Worm (Caenorhabditis elegans) whole organism, L3 larva: ENCODE results near the gene vha-14.

Source experiments
- R02D3.7 ChIP-seq: fragments of 150-350 bp; optimal IDR thresholded peaks from 2 replicates; lab custom pipeline; 2014; ENCODE audit warnings: missing biosample characterization, missing genetic modification characterization
- aly-2 ChIP-seq: fragments of 150-350 bp; optimal IDR thresholded peaks from 2 replicates; lab custom pipeline; 2014; ENCODE audit warnings: missing biosample characterization, missing genetic modification characterization
- ama-1 ChIP-seq: fragments of 150-350 bp; optimal IDR thresholded peaks from 2 replicates; lab custom pipeline; 2018
- ceh-16 ChIP-seq: sonication (generic microtip); optimal IDR thresholded peaks from 2 replicates; lab custom pipeline; 2017; ENCODE audit warnings: missing biosample characterization, missing genetic modification characterization
- ceh-28 ChIP-seq: fragments of 150-350 bp; optimal IDR thresholded peaks from 2 replicates; lab custom pipeline; 2014; ENCODE audit warnings: missing biosample characterization, missing genetic modification reagents, missing genetic modification characterization
- ceh-82 ChIP-seq: fragments of 150-350 bp; optimal IDR thresholded peaks from 2 replicates; lab custom pipeline; 2014; ENCODE audit warnings: missing biosample characterization, missing genetic modification characterization
- daf-12 ChIP-seq: fragments of 150-350 bp; optimal IDR thresholded peaks from 2 replicates; lab custom pipeline; 2014; ENCODE audit warnings: missing biosample characterization, missing genetic modification reagents, missing genetic modification characterization
- egl-27 ChIP-seq: sonication (generic microtip); optimal IDR thresholded peaks from 4 replicates; lab custom pipeline; 2017; ENCODE audit warnings: missing biosample characterization, missing genetic modification reagents, missing genetic modification characterization
- elt-1 ChIP-seq: fragments of 150-350 bp; optimal IDR thresholded peaks from 2 replicates; lab custom pipeline; 2014; ENCODE audit warnings: missing biosample characterization, missing genetic modification characterization
- elt-3 ChIP-seq, 3 experiments: fragments of 150-350 bp in 1 of 3; sonication (generic microtip) in 2 of 3; optimal IDR thresholded peaks; 2 replicates in 2 of 3; 4 replicates in 1 of 3; lab custom pipeline; 2014 to 2017; ENCODE audit warnings: missing biosample characterization in 3 of 3, missing genetic modification characterization in 3 of 3
- eor-1 ChIP-seq, 2 experiments: fragments of 150-350 bp; optimal IDR thresholded peaks; 2 replicates each; lab custom pipeline; 2014 to 2018; ENCODE audit warnings: missing biosample characterization in 2 of 2, missing genetic modification characterization in 2 of 2
- fos-1 ChIP-seq: fragments of 150-350 bp; optimal IDR thresholded peaks from 2 replicates; lab custom pipeline; 2014; ENCODE audit warnings: missing biosample characterization, missing genetic modification characterization
- hmg-11 ChIP-seq: sonication (generic microtip); optimal IDR thresholded peaks from 2 replicates; lab custom pipeline; 2016; ENCODE audit warnings: missing genetic modification characterization, missing compliant biosample characterization
- lin-15B ChIP-seq: fragments of 150-350 bp; optimal IDR thresholded peaks from 2 replicates; lab custom pipeline; 2014; ENCODE audit warnings: missing biosample characterization, missing genetic modification characterization
- lin-39 ChIP-seq: fragments of 150-350 bp; optimal IDR thresholded peaks from 2 replicates; lab custom pipeline; 2018; ENCODE audit warnings: missing biosample characterization, missing genetic modification reagents, missing genetic modification characterization
- lsy-12 ChIP-seq: sonication (generic microtip); optimal IDR thresholded peaks from 2 replicates; lab custom pipeline; 2016; ENCODE audit warnings: mild to moderate bottlenecking, missing genetic modification characterization, missing compliant biosample characterization
- nfya-1 ChIP-seq: sonication (generic microtip); optimal IDR thresholded peaks from 2 replicates; lab custom pipeline; 2017; ENCODE audit warnings: missing genetic modification characterization, mild to moderate bottlenecking, missing compliant biosample characterization, antibody characterized with exemption, moderate library complexity; ENCODE audit not compliant: insufficient read depth
- nhr-11 ChIP-seq: fragments of 150-350 bp; optimal IDR thresholded peaks from 2 replicates; lab custom pipeline; 2014; ENCODE audit warnings: missing biosample characterization, missing genetic modification characterization
- nhr-23 ChIP-seq: fragments of 150-350 bp; optimal IDR thresholded peaks from 2 replicates; lab custom pipeline; 2014; ENCODE audit warnings: missing biosample characterization, missing genetic modification reagents, missing genetic modification characterization
- nhr-237 ChIP-seq: fragments of 150-350 bp; optimal IDR thresholded peaks from 2 replicates; lab custom pipeline; 2014; ENCODE audit warnings: missing biosample characterization, missing genetic modification characterization
- nhr-25 ChIP-seq: sonication (generic microtip); optimal IDR thresholded peaks from 2 replicates; lab custom pipeline; 2017; ENCODE audit warnings: missing biosample characterization, missing genetic modification characterization
- nhr-28 ChIP-seq: fragments of 150-350 bp; optimal IDR thresholded peaks from 2 replicates; lab custom pipeline; 2014; ENCODE audit warnings: missing biosample characterization, missing genetic modification characterization
- nhr-67 ChIP-seq: fragments of 150-350 bp; optimal IDR thresholded peaks from 2 replicates; lab custom pipeline; 2014; ENCODE audit warnings: missing biosample characterization, missing genetic modification characterization
- nhr-77 ChIP-seq: fragments of 150-350 bp; optimal IDR thresholded peaks from 2 replicates; lab custom pipeline; 2014; ENCODE audit warnings: missing biosample characterization, missing genetic modification characterization
- pha-4 ChIP-seq: fragments of 150-350 bp; optimal IDR thresholded peaks from 2 replicates; lab custom pipeline; 2014; ENCODE audit warnings: missing biosample characterization, missing genetic modification reagents, missing genetic modification characterization
- pqm-1 ChIP-seq: fragments of 150-350 bp; optimal IDR thresholded peaks from 2 replicates; lab custom pipeline; 2017; ENCODE audit warnings: missing biosample characterization, missing genetic modification characterization, inconsistent platforms
- sea-2 ChIP-seq: fragments of 150-350 bp; sonication (generic microtip); optimal IDR thresholded peaks from 4 replicates; lab custom pipeline; 2014; ENCODE audit warnings: missing biosample characterization, missing genetic modification reagents, missing genetic modification characterization
- skn-1 ChIP-seq: fragments of 150-350 bp; optimal IDR thresholded peaks from 2 replicates; lab custom pipeline; 2014; ENCODE audit warnings: missing biosample characterization, missing genetic modification characterization
- snpc-4 ChIP-seq: fragments of 150-350 bp; optimal IDR thresholded peaks from 2 replicates; lab custom pipeline; 2014; ENCODE audit warnings: missing biosample characterization, missing genetic modification characterization
- tbx-2 ChIP-seq: sonication (generic microtip); optimal IDR thresholded peaks from 2 replicates; lab custom pipeline; 2016; ENCODE audit warnings: mild to moderate bottlenecking, missing genetic modification characterization, missing compliant biosample characterization
- unc-39 ChIP-seq: sonication (generic microtip); optimal IDR thresholded peaks from 4 replicates; lab custom pipeline; 2017; ENCODE audit warnings: missing biosample characterization, missing genetic modification characterization
- ztf-11 ChIP-seq: fragments of 150-350 bp; optimal IDR thresholded peaks from 2 replicates; lab custom pipeline; 2014; ENCODE audit warnings: missing biosample characterization, missing genetic modification characterization
- ztf-4 ChIP-seq: fragments of 150-350 bp; optimal IDR thresholded peaks from 2 replicates; lab custom pipeline; 2014; ENCODE audit warnings: missing biosample characterization, missing genetic modification characterization

The vha-14 gene

DNA sequence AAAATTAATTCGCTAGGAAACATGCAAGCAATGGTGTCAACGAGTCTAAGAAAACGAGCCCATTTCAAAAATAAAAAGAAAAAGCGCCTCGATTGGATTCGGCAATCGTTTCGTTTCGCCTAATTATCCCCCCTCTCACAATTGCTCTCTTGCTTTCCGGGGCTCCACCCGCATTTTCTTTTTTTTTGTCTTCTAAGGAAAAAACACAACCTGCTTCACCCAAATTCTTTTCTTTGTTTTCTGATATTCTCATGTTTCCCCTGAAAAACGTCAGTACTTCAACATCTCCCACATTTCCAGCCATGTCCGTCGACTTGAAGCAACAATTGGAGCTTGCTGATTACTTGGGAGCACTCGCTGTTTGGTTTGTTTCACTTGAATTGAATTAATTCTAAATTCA is 19.5 kb upstream of the vha-14 start, which contains the start of gene nlp-36:
TSS of gene nlp-36 (plus strand) at position 301 of the 400 bp plus-strand sequence.
- TF ChIP-seq aly-2 (tag; lab: Kevin White, UChicago): no peak
- TF ChIP-seq ztf-11 (tag; lab: Kevin White, UChicago): no peak
- TF ChIP-seq snpc-4 (tag; lab: Kevin White, UChicago): no peak
- no peak for TF ChIP-seq lsy-12 (tag; lab: Kevin White, UChicago)
- TF ChIP-seq lin-15B: no peak
- no peak for TF ChIP-seq nhr-25 (tag; lab: Kevin White, UChicago)
- no peak for TF ChIP-seq ama-1 (lab: Kevin White, UChicago)
- TF ChIP-seq tbx-2 (tag; lab: Kevin White, UChicago): no peak
- TF ChIP-seq ceh-16 (tag; lab: Kevin White, UChicago): no peak
- no peak for TF ChIP-seq fos-1 (tag; lab: Kevin White, UChicago)
- TF ChIP-seq nhr-237 (tag; lab: Kevin White, UChicago): no peak

DNA sequence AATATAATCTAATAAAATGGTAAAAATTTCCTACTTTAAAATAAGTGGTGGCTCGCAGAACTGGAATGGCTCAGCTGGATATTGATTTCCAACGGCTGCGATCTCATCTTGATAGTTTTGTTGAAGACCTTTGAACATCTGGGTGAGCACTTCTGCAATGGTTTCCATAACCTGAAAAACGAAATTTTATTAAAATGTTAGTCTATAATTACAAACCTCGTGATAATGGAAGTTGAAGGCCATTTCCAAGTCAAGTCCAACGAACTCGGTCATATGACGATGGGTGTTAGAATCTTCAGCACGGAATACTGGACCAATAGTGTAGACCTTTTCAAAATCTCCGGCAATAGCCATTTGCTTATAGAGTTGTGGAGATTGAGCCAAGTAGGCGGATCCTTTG is 18.1 kb upstream of the vha-14 start:
- no peak for TF ChIP-seq nfya-1 (tag; lab: Kevin White, UChicago)
- no peak for TF ChIP-seq nhr-77 (tag; lab: Kevin White, UChicago)
- TF ChIP-seq nhr-67 (tag; lab: Kevin White, UChicago): no peak
- no peak for TF ChIP-seq ztf-4 (tag; lab: Kevin White, UChicago)
- no peak for TF ChIP-seq skn-1 (tag; lab: Kevin White, UChicago)
- no peak for TF ChIP-seq egl-27 (tag; lab: Kevin White, UChicago)
- TF ChIP-seq nhr-28 (tag; lab: Kevin White, UChicago): no peak
- TF ChIP-seq lin-15B: no peak
- no peak for TF ChIP-seq hmg-11
- no peak for TF ChIP-seq ceh-28 (tag; lab: Kevin White, UChicago)
- TF ChIP-seq ztf-11 (tag; lab: Kevin White, UChicago): no peak
- TF ChIP-seq tbx-2 (tag; lab: Kevin White, UChicago): no peak
- TF ChIP-seq R02D3.7 (tag; lab: Kevin White, UChicago): no peak
- no peak for TF ChIP-seq pqm-1

DNA sequence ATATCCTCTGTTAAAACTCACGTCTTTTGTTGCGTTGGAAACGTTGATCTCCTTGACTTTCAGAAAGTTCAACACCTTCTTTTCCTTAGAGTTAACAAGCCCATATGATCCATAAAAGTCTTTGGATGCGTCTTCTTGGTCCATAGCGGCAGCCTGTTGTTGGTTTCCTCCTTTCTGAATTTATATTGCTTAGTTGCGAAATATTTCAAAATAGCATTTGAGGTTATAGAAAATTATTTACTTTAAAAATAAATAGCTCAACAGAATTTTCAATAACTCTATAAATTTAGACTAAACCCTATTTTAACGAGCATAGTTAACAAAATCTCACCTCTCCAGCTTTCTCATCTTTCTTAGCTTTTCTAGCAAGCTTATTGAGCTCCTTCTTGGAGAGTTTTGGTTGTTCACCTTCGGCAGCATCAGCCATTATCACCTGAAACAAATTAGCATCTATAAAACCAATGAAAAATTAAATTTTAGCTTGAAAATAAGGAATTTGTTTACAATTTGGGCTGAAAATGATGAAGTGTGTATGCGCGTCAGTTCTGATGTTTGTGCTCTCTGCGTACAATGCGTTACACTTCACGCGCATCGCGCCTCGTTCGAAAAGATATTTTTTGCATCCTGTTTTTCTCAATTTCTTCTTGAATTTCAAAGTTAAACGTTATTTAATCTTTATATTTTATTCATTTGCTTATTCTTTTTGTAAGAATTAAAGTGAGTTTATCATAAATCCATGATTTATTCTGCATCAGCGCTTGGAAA is 16.9 kb upstream of the vha-14 start, which contains the start of the genes dars-1 and ctr-9:
TSS of gene dars-1 (minus strand) at position 433 of the 765 bp plus-strand sequence.
TSS of gene ctr-9 (plus strand) at position 614 of the 765 bp plus-strand sequence.
- TF ChIP-seq snpc-4 (tag; lab: Kevin White, UChicago): no peak
- TF ChIP-seq lin-15B: peak; percentile 28
- peak; percentile 65 for TF ChIP-seq pha-4 (tag; lab: Kevin White, UChicago)
- peak; percentile 3 for TF ChIP-seq hmg-11
- peak; percentile 9 for TF ChIP-seq nhr-23
- no peak for TF ChIP-seq ztf-11 (tag; lab: Kevin White, UChicago)
- TF ChIP-seq unc-39: no peak
- peak; percentile 37 for TF ChIP-seq nfya-1 (tag; lab: Kevin White, UChicago)
- TF ChIP-seq elt-1 (tag; lab: Kevin White, UChicago): no peak
- TF ChIP-seq R02D3.7 (tag; lab: Kevin White, UChicago): no peak
- no peak for TF ChIP-seq sea-2 (GFP tag; lab: Kevin White, UChicago)
- no peak for TF ChIP-seq aly-2 (tag; lab: Kevin White, UChicago)

DNA sequence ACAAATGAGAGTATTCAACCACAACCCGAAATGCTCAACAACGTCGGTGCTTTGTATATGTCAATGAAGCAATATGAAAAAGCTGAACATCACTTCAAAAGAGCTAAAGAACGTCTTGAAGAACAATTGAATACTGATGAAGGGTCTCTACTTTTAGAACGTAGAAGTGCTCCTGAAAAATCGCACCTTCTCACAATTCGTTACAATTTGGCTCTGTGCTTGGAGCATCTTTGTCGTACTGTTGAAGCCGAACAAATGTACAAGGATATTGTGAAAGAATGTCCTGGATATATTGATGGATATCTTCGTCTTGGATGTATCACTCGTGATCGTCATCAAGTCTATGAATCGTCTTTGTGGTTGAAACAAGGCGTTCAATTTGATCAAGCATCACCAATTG is 13.7 kb upstream of the vha-14 start:
- TF ChIP-seq lin-39 (tag; lab: Kevin White, UChicago): no peak
- TF ChIP-seq skn-1 (tag; lab: Kevin White, UChicago): no peak
- no peak for TF ChIP-seq R02D3.7 (tag; lab: Kevin White, UChicago)
- no peak for TF ChIP-seq nfya-1 (tag; lab: Kevin White, UChicago)
- TF ChIP-seq unc-39: no peak
- TF ChIP-seq ceh-82 (tag; lab: Kevin White, UChicago): no peak
- no peak for TF ChIP-seq nhr-11 (tag; lab: Kevin White, UChicago)
- TF ChIP-seq nhr-237 (tag; lab: Kevin White, UChicago): no peak

DNA sequence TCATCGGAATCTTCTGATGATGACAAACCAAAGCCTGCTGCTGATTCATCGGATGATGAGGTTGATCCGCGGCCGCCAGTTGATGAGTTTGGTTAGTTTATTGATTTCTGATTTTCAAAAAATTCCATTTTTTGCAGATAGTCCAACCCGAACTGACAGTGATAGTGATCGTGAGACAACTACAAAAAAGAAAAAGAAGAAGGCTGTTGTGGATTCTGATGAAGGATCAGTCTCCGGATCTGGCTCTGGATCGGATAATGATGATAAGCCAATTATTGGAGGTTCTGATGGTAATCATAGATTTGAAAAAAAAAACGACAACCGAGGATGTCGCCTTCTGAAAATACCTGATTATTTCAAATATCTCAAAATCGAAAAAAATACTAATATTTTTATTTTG is 11.8 kb upstream of the vha-14 start:
- TF ChIP-seq pqm-1: no peak
- no peak for TF ChIP-seq eor-1 (tag; optimal IDR thresholded peaks at IDR 0.05; lab: Kevin White, UChicago)
- no peak for TF ChIP-seq nhr-237 (tag; lab: Kevin White, UChicago)
- no peak for TF ChIP-seq daf-12
- TF ChIP-seq elt-3 (tag; optimal IDR thresholded peaks at IDR 0.05; lab: Kevin White, UChicago): no peak
- TF ChIP-seq lin-39 (tag; lab: Kevin White, UChicago): no peak
